Worm (Caenorhabditis elegans): Measurements from ENCODE around the gene lag-1.
A peak's percentile ranks its signal among the peaks of the same experiment; 100 is the strongest.

Gene lag-1

DNA sequence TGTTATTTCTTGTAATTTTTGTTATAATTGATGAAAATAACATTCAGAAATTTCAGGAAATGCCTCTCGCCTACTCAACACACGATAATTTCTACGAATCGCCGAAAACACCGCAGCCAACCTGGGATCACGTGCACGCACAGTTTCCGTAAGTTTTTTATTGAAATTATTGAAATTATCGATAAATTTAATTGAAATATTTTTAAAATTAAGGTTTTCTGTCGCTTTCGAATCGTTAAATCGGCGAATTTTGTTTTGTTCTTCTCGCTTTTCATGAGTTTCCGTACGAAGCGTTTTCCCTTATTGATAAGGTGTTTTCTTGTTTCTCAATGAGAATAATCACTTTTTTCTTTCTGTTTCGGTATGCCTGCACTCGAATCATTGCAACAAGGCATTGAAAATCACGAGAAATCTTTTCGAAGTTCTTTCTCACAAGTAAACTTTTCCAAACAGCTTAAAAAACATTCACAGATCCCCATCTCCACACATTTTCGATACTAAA is at the start of gene lag-1:
TSS of gene lag-1 (plus strand) at position 51 of the 502 bp plus-strand sequence.
- TF ChIP-seq sptf-1 (tag; optimal IDR thresholded peaks at IDR 0.05) = no peak
- no peak for TF ChIP-seq flh-1 (GFP tag; optimal IDR thresholded peaks at IDR 0.05)
- TF ChIP-seq elt-1 (tag; optimal IDR thresholded peaks at IDR 0.05; ENCODE audit: borderline replicate concordance, insufficient read depth) = no peak
- TF ChIP-seq ceh-83 (GFP tag; optimal IDR thresholded peaks at IDR 0.05) = no peak
- TF ChIP-seq mls-2 (tag; optimal IDR thresholded peaks at IDR 0.05) = no peak
- no peak for TF ChIP-seq M03D4.4 (tag; optimal IDR thresholded peaks at IDR 0.05)
- TF ChIP-seq sem-2 (GFP tag; optimal IDR thresholded peaks at IDR 0.05) = no peak
- TF ChIP-seq nhr-2 (tag; optimal IDR thresholded peaks at IDR 0.05) = no peak
- TF ChIP-seq ztf-11 (tag; optimal IDR thresholded peaks at IDR 0.05) = no peak
- no peak for TF ChIP-seq cnd-1 (tag; optimal IDR thresholded peaks at IDR 0.05)
- TF ChIP-seq unc-120 (tag; optimal IDR thresholded peaks at IDR 0.05; ENCODE audit: poor library complexity, severe bottlenecking) = no peak

ce11 chrIV:6047164-6047727 is 48.0 kb upstream of the lag-1 start:
- TF ChIP-seq bed-3 (GFP tag; optimal IDR thresholded peaks at IDR 0.05) (no peak), mab-5 (tag; optimal IDR thresholded peaks at IDR 0.05) (no peak), elt-1 (tag; optimal IDR thresholded peaks at IDR 0.05; ENCODE audit: borderline replicate concordance, insufficient read depth) (no peak), ztf-11 (tag; optimal IDR thresholded peaks at IDR 0.05) (no peak), lin-13 (tag; optimal IDR thresholded peaks at IDR 0.05) (no peak), ces-1 (GFP tag; optimal IDR thresholded peaks at IDR 0.05) (peak; percentile 16), nhr-237 (tag; optimal IDR thresholded peaks at IDR 0.05) (no peak), unc-39 (tag; optimal IDR thresholded peaks at IDR 0.05) (no peak), sptf-1 (tag; optimal IDR thresholded peaks at IDR 0.05) (no peak)

DNA sequence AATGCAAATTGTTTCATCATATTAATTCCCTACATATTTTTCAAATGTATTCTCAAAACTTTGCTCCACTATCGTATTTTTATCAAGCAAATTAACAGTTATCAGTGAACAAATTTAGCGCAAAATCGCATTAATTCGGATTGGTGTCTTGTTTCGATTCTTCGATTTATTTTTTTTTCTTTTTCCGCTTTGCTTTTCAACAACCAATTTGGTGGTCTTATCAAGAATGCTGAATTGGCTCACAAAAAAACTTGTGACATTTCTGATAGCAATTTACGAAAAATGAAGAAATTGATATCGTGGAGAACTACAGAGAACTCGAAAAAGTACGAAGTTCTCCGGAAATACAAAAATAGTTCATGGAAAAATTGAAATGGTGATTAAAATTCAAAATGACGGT is 46.7 kb upstream of the lag-1 start:
- no peak for TF ChIP-seq mep-1 (tag; optimal IDR thresholded peaks at IDR 0.05)
- TF ChIP-seq unc-39 (tag; optimal IDR thresholded peaks at IDR 0.05) = no peak
- TF ChIP-seq mab-5 (tag; optimal IDR thresholded peaks at IDR 0.05) = no peak
- no peak for TF ChIP-seq bed-3 (GFP tag; optimal IDR thresholded peaks at IDR 0.05)
- TF ChIP-seq nhr-12 (tag; optimal IDR thresholded peaks at IDR 0.05) = no peak
- TF ChIP-seq flh-1 (GFP tag; optimal IDR thresholded peaks at IDR 0.05) = no peak
- TF ChIP-seq ham-2 (GFP tag; optimal IDR thresholded peaks at IDR 0.05) = no peak
- TF ChIP-seq elt-1 (tag; optimal IDR thresholded peaks at IDR 0.05; ENCODE audit: borderline replicate concordance, insufficient read depth) = no peak
- no peak for TF ChIP-seq lsy-2 (tag; optimal IDR thresholded peaks at IDR 0.05)

DNA sequence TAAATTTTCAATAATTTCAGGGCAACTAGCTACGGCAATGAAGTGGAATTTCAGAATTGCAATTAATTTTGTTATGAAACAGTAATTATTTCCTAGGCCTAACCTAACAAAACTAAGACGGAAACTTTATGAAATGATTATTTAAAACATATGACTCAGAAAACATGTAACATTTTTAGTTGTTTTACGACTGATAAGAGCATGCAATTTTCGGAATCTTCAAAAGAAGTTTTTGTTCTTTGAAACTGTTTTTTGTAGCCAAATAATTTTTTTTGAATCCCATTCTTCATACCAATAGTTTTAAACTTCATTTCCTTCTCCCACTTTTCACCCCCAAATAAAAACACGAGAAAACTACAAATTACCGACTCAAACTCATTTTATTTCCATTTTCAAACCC is 46.1 kb upstream of the lag-1 start:
- TF ChIP-seq mep-1 (tag; optimal IDR thresholded peaks at IDR 0.05) (no peak), blmp-1 (tag; optimal IDR thresholded peaks at IDR 0.05) (no peak), lin-13 (tag; optimal IDR thresholded peaks at IDR 0.05) (no peak), drap-1 (GFP tag; optimal IDR thresholded peaks at IDR 0.05) (no peak), unc-120 (tag; optimal IDR thresholded peaks at IDR 0.05; ENCODE audit: poor library complexity, severe bottlenecking) (no peak), tbx-8 (GFP tag; optimal IDR thresholded peaks at IDR 0.05) (no peak), sem-2 (GFP tag; optimal IDR thresholded peaks at IDR 0.05) (no peak), flh-1 (GFP tag; optimal IDR thresholded peaks at IDR 0.05) (no peak), pha-4 (tag; optimal IDR thresholded peaks at IDR 0.05) (no peak), zip-8 (tag; optimal IDR thresholded peaks at IDR 0.05) (no peak), unc-39 (tag; optimal IDR thresholded peaks at IDR 0.05) (no peak), nhr-76 (tag; optimal IDR thresholded peaks at IDR 0.05) (no peak), elt-3 (tag; optimal IDR thresholded peaks at IDR 0.05) (no peak), lin-32 (GFP tag; optimal IDR thresholded peaks at IDR 0.05) (no peak), ceh-39 (tag; optimal IDR thresholded peaks at IDR 0.05) (no peak), lsy-2 (tag; optimal IDR thresholded peaks at IDR 0.05) (no peak), mab-5 (tag; optimal IDR thresholded peaks at IDR 0.05) (no peak), nhr-2 (tag; optimal IDR thresholded peaks at IDR 0.05) (no peak), nhr-12 (tag; optimal IDR thresholded peaks at IDR 0.05) (no peak)

ce11 chrIV:6051884-6052283 is 43.3 kb upstream of the lag-1 start:
- no peak for TF ChIP-seq ceh-39 (tag; optimal IDR thresholded peaks at IDR 0.05)
- TF ChIP-seq ham-2 (GFP tag; optimal IDR thresholded peaks at IDR 0.05) = no peak
- no peak for TF ChIP-seq nhr-2 (tag; optimal IDR thresholded peaks at IDR 0.05)
- no peak for TF ChIP-seq cnd-1 (tag; optimal IDR thresholded peaks at IDR 0.05)
- no peak for TF ChIP-seq mab-5 (tag; optimal IDR thresholded peaks at IDR 0.05)
- no peak for TF ChIP-seq unc-120 (tag; optimal IDR thresholded peaks at IDR 0.05; ENCODE audit: poor library complexity, severe bottlenecking)
- no peak for TF ChIP-seq nhr-28 (tag; optimal IDR thresholded peaks at IDR 0.05)
- no peak for TF ChIP-seq pha-4 (tag; optimal IDR thresholded peaks at IDR 0.05)
- TF ChIP-seq ces-1 (GFP tag; optimal IDR thresholded peaks at IDR 0.05) = no peak
- no peak for TF ChIP-seq elt-3 (tag; optimal IDR thresholded peaks at IDR 0.05)
- no peak for TF ChIP-seq mep-1 (tag; optimal IDR thresholded peaks at IDR 0.05)
- TF ChIP-seq ceh-43 (GFP tag; optimal IDR thresholded peaks at IDR 0.05) = no peak
- TF ChIP-seq nhr-237 (tag; optimal IDR thresholded peaks at IDR 0.05) = no peak
- no peak for TF ChIP-seq nhr-12 (tag; optimal IDR thresholded peaks at IDR 0.05)
- TF ChIP-seq lin-13 (tag; optimal IDR thresholded peaks at IDR 0.05) = no peak
- no peak for TF ChIP-seq ztf-11 (tag; optimal IDR thresholded peaks at IDR 0.05)
- TF ChIP-seq flh-1 (GFP tag; optimal IDR thresholded peaks at IDR 0.05) = no peak
